Worm (Caenorhabditis elegans): ENCODE results near the gene Y39B6A.25.

The Y39B6A.25 gene

ce11 chrV:18990238-18990901 lies 35.9 kb upstream of the Y39B6A.25 start, which contains the start of the genes reps-1 and Y39B6A.37 (continued):
- TF ChIP-seq dve-1 (tag; optimal IDR thresholded peaks at IDR 0.05; ENCODE audit: insufficient read depth) = peak; percentile 72
- TF ChIP-seq daf-12 (tag; optimal IDR thresholded peaks at IDR 0.05) = no peak
- no peak for TF ChIP-seq ama-1 (optimal IDR thresholded peaks at IDR 0.05)
- no peak for TF ChIP-seq ZK337.2 (GFP tag; IDR thresholded peaks at IDR 0.05)
- no peak for TF ChIP-seq madf-9 (GFP tag; conservative IDR thresholded peaks at IDR 0.05)
- TF ChIP-seq tra-1 (GFP tag; IDR thresholded peaks at IDR 0.05) = 0 out of 2 replicates have a peak, but pooled peaks have one; percentile 47
- TF ChIP-seq jun-1 (tag; optimal IDR thresholded peaks at IDR 0.05) = no peak
- TF ChIP-seq mxl-3 (GFP tag; optimal IDR thresholded peaks at IDR 0.05) = no peak
- no peak for TF ChIP-seq daf-8 (GFP tag; IDR thresholded peaks at IDR 0.05)
- no peak for TF ChIP-seq lin-1 (GFP tag; IDR thresholded peaks at IDR 0.05)
- TF ChIP-seq nhr-6 (tag; optimal IDR thresholded peaks at IDR 0.05) = peak; percentile 3
- peak; percentile 38; the same call in 1 of the 2 replicates for TF ChIP-seq pha-4 (GFP tag; IDR thresholded peaks at IDR 0.05)
- TF ChIP-seq pha-4 (tag; optimal IDR thresholded peaks at IDR 0.05) = no peak
- TF ChIP-seq lir-3 (tag; optimal IDR thresholded peaks at IDR 0.05) = no peak

ce11 chrV:18990958-18991357 lies 35.3 kb upstream of the Y39B6A.25 start:
- TF ChIP-seq set-16 (GFP tag; IDR thresholded peaks at IDR 0.05) (peak; percentile 87), F26F4.8 (GFP tag; conservative IDR thresholded peaks at IDR 0.05) (no peak), unc-62 (GFP tag; optimal IDR thresholded peaks at IDR 0.05 in 1 of 2) (peak in 1 of 2 experiments; percentile 47), unc-62 (tag; optimal IDR thresholded peaks at IDR 0.05) (no peak)

ce11 chrV:18993017-18993416 lies 33.2 kb upstream of the Y39B6A.25 start:
- no peak for TF ChIP-seq nhr-102 (tag; optimal IDR thresholded peaks at IDR 0.05)
- no peak for TF ChIP-seq lin-1 (GFP tag; IDR thresholded peaks at IDR 0.05)
- TF ChIP-seq dmd-9 (GFP tag; IDR thresholded peaks at IDR 0.05) = no peak
- TF ChIP-seq T20F7.1 (GFP tag; optimal IDR thresholded peaks at IDR 0.05) = no peak
- TF ChIP-seq Y5F2A.4 (GFP tag; optimal IDR thresholded peaks at IDR 0.05) = no peak
- no peak for TF ChIP-seq nhr-111 (GFP tag; optimal IDR thresholded peaks at IDR 0.05)
- TF ChIP-seq daf-16 (GFP tag; optimal IDR thresholded peaks at IDR 0.05) = no peak
- no peak for TF ChIP-seq daf-16 (tag; optimal IDR thresholded peaks at IDR 0.05)
- TF ChIP-seq set-16 (GFP tag; IDR thresholded peaks at IDR 0.05) = no peak
- no peak for TF ChIP-seq spr-1 (tag; optimal IDR thresholded peaks at IDR 0.05)
- TF ChIP-seq nhr-76 (tag; optimal IDR thresholded peaks at IDR 0.05) = no peak
- TF ChIP-seq ZK337.2 (GFP tag; IDR thresholded peaks at IDR 0.05) = no peak
- no peak for TF ChIP-seq mes-2 (tag; optimal IDR thresholded peaks at IDR 0.05; ENCODE audit: poor library complexity, severe bottlenecking)
- no peak for TF ChIP-seq gei-8 (GFP tag; optimal IDR thresholded peaks at IDR 0.05)
- TF ChIP-seq saeg-2 (GFP tag; IDR thresholded peaks at IDR 0.05) = no peak
- TF ChIP-seq dve-1 (tag; optimal IDR thresholded peaks at IDR 0.05; ENCODE audit: insufficient read depth) = no peak
- no peak for TF ChIP-seq tag-97 (GFP tag; IDR thresholded peaks at IDR 0.05)
- no peak for TF ChIP-seq snpc-4 (tag; optimal IDR thresholded peaks at IDR 0.05)
- TF ChIP-seq tra-1 (GFP tag; IDR thresholded peaks at IDR 0.05) = no peak
- no peak for TF ChIP-seq lir-3 (tag; optimal IDR thresholded peaks at IDR 0.05)
- TF ChIP-seq madf-9 (GFP tag; conservative IDR thresholded peaks at IDR 0.05) = no peak

- TF ChIP-seq ceh-82 (tag; optimal IDR thresholded peaks at IDR 0.05) = no peak
- no peak for TF ChIP-seq lin-13 (GFP tag; optimal IDR thresholded peaks at IDR 0.05)
- TF ChIP-seq aha-1 (tag) = peak; percentile 79
- no peak for TF ChIP-seq D1046.2 (GFP tag; IDR thresholded peaks at IDR 0.05)
- no peak for TF ChIP-seq nhr-6 (tag; optimal IDR thresholded peaks at IDR 0.05)
- no peak for TF ChIP-seq mxl-2 (GFP tag; conservative IDR thresholded peaks at IDR 0.05)
- peak; percentile 91 for TF ChIP-seq ceh-28 (tag; optimal IDR thresholded peaks at IDR 0.05)
- no peak for TF ChIP-seq ceh-20 (GFP tag; IDR thresholded peaks at IDR 0.05)
- TF ChIP-seq daf-8 (GFP tag; IDR thresholded peaks at IDR 0.05) = no peak
- TF ChIP-seq daf-12 (tag; optimal IDR thresholded peaks at IDR 0.05) = no peak
- no peak for TF ChIP-seq ces-1 (GFP tag; optimal IDR thresholded peaks at IDR 0.05)
- TF ChIP-seq zfp-3 (GFP tag; conservative IDR thresholded peaks at IDR 0.05) = no peak
- TF ChIP-seq skn-1 (tag; optimal IDR thresholded peaks at IDR 0.05) = no peak
- TF ChIP-seq ceh-32 (tag; optimal IDR thresholded peaks at IDR 0.05; ENCODE audit: poor library complexity) = no peak
Measured at ce11 chrV:18993535-18993990, 32.7 kb upstream of the Y39B6A.25 start, which contains the start of gene gtf-2F2. TSS of gene gtf-2F2 (plus strand) at chrV:18993940.

Measured in whole organism, L4 larva.